Worm (Caenorhabditis elegans): ENCODE results near the gene kap-1.

DNA sequence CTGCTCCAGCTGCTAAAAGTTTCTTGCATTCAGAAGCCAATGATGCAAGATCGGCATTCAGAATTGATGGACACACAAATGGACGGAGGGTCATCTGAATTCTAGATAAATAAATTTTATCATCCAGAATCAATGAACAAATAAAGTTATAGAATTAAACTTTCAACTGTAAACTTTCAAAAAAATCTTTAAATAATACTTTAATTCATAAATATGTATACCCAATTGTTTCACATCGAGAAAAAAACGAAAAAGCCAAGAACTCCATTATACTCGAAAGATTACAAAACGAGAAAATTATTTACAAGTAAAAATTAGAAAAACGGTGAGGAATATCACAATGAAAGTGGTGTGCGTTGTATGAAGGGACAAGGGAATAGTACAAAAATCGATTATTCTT lies 8.4 kb downstream of the kap-1 start, which contains the start of gene F08F8.7:
- TF ChIP-seq hlh-13 (GFP tag; optimal IDR thresholded peaks at IDR 0.05) (no peak), ets-4 (tag; optimal IDR thresholded peaks at IDR 0.05) (no peak), ceh-22 (tag; optimal IDR thresholded peaks at IDR 0.05) (no peak), F13H6.1 (tag; optimal IDR thresholded peaks at IDR 0.05) (no peak)

Measured in whole organism, late embryonic.